Fruit fly (Drosophila melanogaster): ENCODE measurements around the gene vls.

vls gene

dm6 chr2L:20084785-20085555 is 19.5 kb upstream of the vls start, which contains the start of gene fok:
Gene fok, minus strand, starts transcription at chr2L:20085070.
- no peak for TF ChIP-seq lola (GFP tag; optimal IDR thresholded peaks at IDR 0.05)
- TF ChIP-seq Abd-B (GFP tag; optimal IDR thresholded peaks at IDR 0.05) = no peak
- peak; percentile 76 for TF ChIP-seq Hr83 (GFP tag; optimal IDR thresholded peaks at IDR 0.05; ENCODE audit: poor library complexity, severe bottlenecking)
- peak; percentile 97 for TF ChIP-seq sage (GFP tag; optimal IDR thresholded peaks at IDR 0.05)
- peak; percentile 97 for TF ChIP-seq dmrt93B (GFP tag; optimal IDR thresholded peaks at IDR 0.05)
- TF ChIP-seq Mio (GFP tag; optimal IDR thresholded peaks at IDR 0.05) = peak; percentile 87
- peak; percentile 98 for TF ChIP-seq rgr (GFP tag; optimal IDR thresholded peaks at IDR 0.05)
- TF ChIP-seq pan (optimal IDR thresholded peaks at IDR 0.05) = no peak
- TF ChIP-seq Dfd (GFP tag; optimal IDR thresholded peaks at IDR 0.05) = peak; percentile 67
- TF ChIP-seq Vsx2 (GFP tag; optimal IDR thresholded peaks at IDR 0.05; ENCODE audit: partially characterized antibody) = no peak
- TF ChIP-seq tai (GFP tag; optimal IDR thresholded peaks at IDR 0.05) = peak; percentile 90
- TF ChIP-seq h (GFP tag; optimal IDR thresholded peaks at IDR 0.05) = peak; percentile 99
- TF ChIP-seq ey (GFP tag; optimal IDR thresholded peaks at IDR 0.05) = peak; percentile 99
- TF ChIP-seq br (GFP tag; optimal IDR thresholded peaks at IDR 0.05) = peak; percentile 99
- TF ChIP-seq CrebA (GFP tag; optimal IDR thresholded peaks at IDR 0.05; ENCODE audit: borderline replicate concordance) = no peak
- TF ChIP-seq sv (GFP tag; optimal IDR thresholded peaks at IDR 0.05) = peak; percentile 84
- TF ChIP-seq OdsH (GFP tag; optimal IDR thresholded peaks at IDR 0.05) = peak; percentile 99
- TF ChIP-seq fru (GFP tag; optimal IDR thresholded peaks at IDR 0.05) = peak; percentile 99
- TF ChIP-seq psq (GFP tag; optimal IDR thresholded peaks at IDR 0.05) = peak; percentile 96
- no peak for TF ChIP-seq Hr78 (GFP tag; optimal IDR thresholded peaks at IDR 0.05)
- TF ChIP-seq usp (GFP tag; optimal IDR thresholded peaks at IDR 0.05) = no peak
- peak; percentile 86 for TF ChIP-seq Jra (GFP tag; optimal IDR thresholded peaks at IDR 0.05)
- peak; percentile 96 for TF ChIP-seq Rel (GFP tag; optimal IDR thresholded peaks at IDR 0.05)
- peak; percentile 99 for TF ChIP-seq Rel (tag; optimal IDR thresholded peaks at IDR 0.05)
- TF ChIP-seq foxo (GFP tag; optimal IDR thresholded peaks at IDR 0.05) = peak; percentile 94 to 99
- peak; percentile 19 to 48 for TF ChIP-seq dl (GFP tag; optimal IDR thresholded peaks at IDR 0.05; ENCODE audit: insufficient read depth in 1 of 2, partially characterized antibody in 2 of 2)
- TF ChIP-seq Dif (GFP tag; optimal IDR thresholded peaks at IDR 0.05; ENCODE audit: partially characterized antibody) = peak; percentile 27
- TF ChIP-seq brk (GFP tag; optimal IDR thresholded peaks at IDR 0.05) = peak; percentile 89
- peak; percentile 98 for TF ChIP-seq HLH106 (tag; optimal IDR thresholded peaks at IDR 0.05)
- no peak for TF ChIP-seq N (GFP tag; optimal IDR thresholded peaks at IDR 0.05)
- TF ChIP-seq Sp1 (GFP tag; optimal IDR thresholded peaks at IDR 0.05) = peak; percentile 98
- TF ChIP-seq GATAd (GFP tag; optimal IDR thresholded peaks at IDR 0.05) = peak; percentile 56
- peak; percentile 78 for TF ChIP-seq dsf (GFP tag; optimal IDR thresholded peaks at IDR 0.05; ENCODE audit: borderline replicate concordance)
- peak; percentile 98 for TF ChIP-seq CG9705 (GFP tag; optimal IDR thresholded peaks at IDR 0.05)
- peak; percentile 46 for TF ChIP-seq jim (GFP tag; optimal IDR thresholded peaks at IDR 0.05)
- peak; percentile 97 for TF ChIP-seq Hnf4 (GFP tag; optimal IDR thresholded peaks at IDR 0.05)
- TF ChIP-seq woc (GFP tag; optimal IDR thresholded peaks at IDR 0.05) = peak; percentile 99
- peak; percentile 92 for TF ChIP-seq CG32264 (GFP tag; optimal IDR thresholded peaks at IDR 0.05)
- TF ChIP-seq Myc (optimal IDR thresholded peaks at IDR 0.05) = no peak

- no peak for TF ChIP-seq rgr (GFP tag; optimal IDR thresholded peaks at IDR 0.05)
- TF ChIP-seq dl (GFP tag; optimal IDR thresholded peaks at IDR 0.05; ENCODE audit: insufficient read depth in 1 of 2, partially characterized antibody in 2 of 2) = no peak
- no peak for TF ChIP-seq br (GFP tag; optimal IDR thresholded peaks at IDR 0.05)
- no peak for TF ChIP-seq GATAd (GFP tag; optimal IDR thresholded peaks at IDR 0.05)
- TF ChIP-seq h (GFP tag; optimal IDR thresholded peaks at IDR 0.05) = no peak
- no peak for TF ChIP-seq CG9705 (GFP tag; optimal IDR thresholded peaks at IDR 0.05)
- no peak for TF ChIP-seq psq (GFP tag; optimal IDR thresholded peaks at IDR 0.05)
- TF ChIP-seq Hr83 (GFP tag; optimal IDR thresholded peaks at IDR 0.05; ENCODE audit: poor library complexity, severe bottlenecking) = no peak
- TF ChIP-seq Hr78 (GFP tag; optimal IDR thresholded peaks at IDR 0.05) = no peak
- TF ChIP-seq usp (GFP tag; optimal IDR thresholded peaks at IDR 0.05) = no peak
- no peak for TF ChIP-seq sv (GFP tag; optimal IDR thresholded peaks at IDR 0.05)
- no peak for TF ChIP-seq Rel (GFP tag; optimal IDR thresholded peaks at IDR 0.05)
- no peak for TF ChIP-seq Rel (tag; optimal IDR thresholded peaks at IDR 0.05)
- TF ChIP-seq CG32264 (GFP tag; optimal IDR thresholded peaks at IDR 0.05) = no peak
- TF ChIP-seq fru (GFP tag; optimal IDR thresholded peaks at IDR 0.05) = no peak
Measured at dm6 chr2L:20084068-20084651, 18.7 kb upstream of the vls start.

Data from whole organism, wandering third instar larva.